Worm (Caenorhabditis elegans) whole organism, L1 larva: ENCODE results near the gene dcn-1.

Experiments used
- C16A3.4 ChIP-seq: fragments of 150-350 bp; optimal IDR thresholded peaks from 2 replicates; lab custom pipeline; 2014; ENCODE audit warnings: missing biosample characterization, missing genetic modification characterization
- F16B12.6 ChIP-seq: fragments of 150-350 bp; optimal IDR thresholded peaks from 2 replicates; lab custom pipeline; 2014; ENCODE audit warnings: missing biosample characterization, missing genetic modification characterization
- blmp-1 ChIP-seq: fragments of 150-350 bp; optimal IDR thresholded peaks from 2 replicates; lab custom pipeline; 2014; ENCODE audit warnings: missing biosample characterization, missing genetic modification characterization
- ceh-82 ChIP-seq, 3 experiments: fragments of 150-350 bp in 1 of 3; sonication (generic microtip) in 2 of 3; optimal IDR thresholded peaks; 2 replicates each; lab custom pipeline; 2014 to 2017; ENCODE audit warnings: missing biosample characterization in 3 of 3, missing genetic modification characterization in 3 of 3
- ceh-90 ChIP-seq: sonication (generic microtip); optimal IDR thresholded peaks from 2 replicates; lab custom pipeline; 2016; ENCODE audit warnings: missing genetic modification characterization, missing compliant biosample characterization
- dpl-1 ChIP-seq, 3 experiments: fragments of 150-350 bp in 2 of 3; sonication (generic microtip) in 1 of 3; optimal IDR thresholded peaks; 2 replicates each; lab custom pipeline; 2014 to 2017; ENCODE audit warnings: missing biosample characterization in 3 of 3, missing genetic modification characterization in 3 of 3, missing genetic modification reagents in 3 of 3
- efl-1 ChIP-seq, 4 experiments: fragments of 150-350 bp; optimal IDR thresholded peaks in 3 of 4; peaks in 1 of 4; 1 replicate in 1 of 4; 2 replicates in 3 of 4; lab custom pipeline; 2014; ENCODE audit warnings: missing biosample characterization in 2 of 4, missing genetic modification characterization in 2 of 4, missing genetic modification reagents in 2 of 4
- elt-2 ChIP-seq: sonication (generic microtip); optimal IDR thresholded peaks from 2 replicates; lab custom pipeline; 2016; ENCODE audit warnings: missing genetic modification characterization, mild to moderate bottlenecking, inconsistent platforms, missing compliant biosample characterization, missing genetic modification reagents
- elt-3 ChIP-seq, 6 experiments: fragments of 150-350 bp in 1 of 6; sonication (generic microtip); optimal IDR thresholded peaks; 2 replicates each; lab custom pipeline; 2017 to 2018; ENCODE audit warnings: missing biosample characterization in 6 of 6, missing genetic modification characterization in 6 of 6, inconsistent platforms in 1 of 6
- ets-5 ChIP-seq: fragments of 200-800 bp; sonication (Bioruptor generic); IDR thresholded peaks from 2 replicates; pipeline ENCODE4 v1.3.6; 2022; ENCODE audit warnings: missing genetic modification characterization, missing compliant biosample characterization
- fkh-10 ChIP-seq: sonication (generic microtip); optimal IDR thresholded peaks from 2 replicates; lab custom pipeline; 2017; ENCODE audit warnings: missing biosample characterization, missing genetic modification reagents, missing genetic modification characterization
- fkh-8 ChIP-seq: sonication (generic microtip); optimal IDR thresholded peaks from 2 replicates; lab custom pipeline; 2016; ENCODE audit warnings: mild to moderate bottlenecking, missing genetic modification characterization, missing compliant biosample characterization
- hlh-17 ChIP-seq: fragments of 200-800 bp; sonication (Bioruptor generic); optimal IDR thresholded peaks from 2 replicates; lab custom pipeline; 2018; ENCODE audit warnings: missing genetic modification characterization, mild to moderate bottlenecking, missing compliant biosample characterization, moderate library complexity, borderline replicate concordance
- hlh-4 ChIP-seq: sonication (generic microtip); optimal IDR thresholded peaks from 2 replicates; lab custom pipeline; 2016; ENCODE audit warnings: mild to moderate bottlenecking, missing genetic modification characterization, missing compliant biosample characterization
- lin-13 ChIP-seq: fragments of 150-350 bp; optimal IDR thresholded peaks from 2 replicates; lab custom pipeline; 2014; ENCODE audit warnings: missing biosample characterization, missing genetic modification reagents, missing genetic modification characterization
- lin-14 ChIP-seq: fragments of 200-800 bp; sonication (Bioruptor generic); optimal IDR thresholded peaks from 2 replicates; lab custom pipeline; 2018; ENCODE audit warnings: mild to moderate bottlenecking, missing genetic modification characterization, moderate library complexity, missing compliant biosample characterization
- lin-15B ChIP-seq: fragments of 150-350 bp; sonication (generic microtip); optimal IDR thresholded peaks from 3 replicates; lab custom pipeline; 2014; ENCODE audit warnings: missing biosample characterization, missing genetic modification characterization
- lin-35 ChIP-seq, 2 experiments: fragments of 150-350 bp; optimal IDR thresholded peaks; 2 replicates each; lab custom pipeline; 2014; ENCODE audit warnings: missing biosample characterization in 2 of 2, missing genetic modification characterization in 2 of 2, missing genetic modification reagents in 2 of 2
- lsy-2 ChIP-seq, 2 experiments: fragments of 150-350 bp; optimal IDR thresholded peaks; 2 replicates each; lab custom pipeline; 2014; ENCODE audit warnings: missing biosample characterization in 2 of 2, missing genetic modification characterization in 2 of 2
- mdl-1 ChIP-seq, 2 experiments: fragments of 150-350 bp; optimal IDR thresholded peaks; 2 replicates each; lab custom pipeline; 2014 to 2017; ENCODE audit warnings: missing biosample characterization in 2 of 2, missing genetic modification characterization in 2 of 2, inconsistent platforms in 1 of 2
- mep-1 ChIP-seq: fragments of 150-350 bp; optimal IDR thresholded peaks from 2 replicates; lab custom pipeline; 2014; ENCODE audit warnings: missing biosample characterization, missing genetic modification characterization
- nhr-11 ChIP-seq: fragments of 150-350 bp; optimal IDR thresholded peaks from 2 replicates; lab custom pipeline; 2014; ENCODE audit warnings: missing biosample characterization, missing genetic modification characterization
- nhr-19 ChIP-seq: fragments of 200-800 bp; sonication (Bioruptor generic); conservative IDR thresholded peaks from 2 replicates; pipeline ENCODE4 v1.3.6; 2022; ENCODE audit warnings: missing genetic modification characterization, missing compliant biosample characterization
- nhr-20 ChIP-seq: sonication (generic microtip); optimal IDR thresholded peaks from 2 replicates; lab custom pipeline; 2016; ENCODE audit warnings: mild to moderate bottlenecking, missing genetic modification characterization, missing compliant biosample characterization
- nhr-71 ChIP-seq: sonication (generic microtip); optimal IDR thresholded peaks from 2 replicates; lab custom pipeline; 2016; ENCODE audit warnings: mild to moderate bottlenecking, missing genetic modification characterization, moderate library complexity, missing compliant biosample characterization
- nhr-77 ChIP-seq: fragments of 150-350 bp; optimal IDR thresholded peaks from 2 replicates; lab custom pipeline; 2014; ENCODE audit warnings: missing biosample characterization, missing genetic modification characterization
- nhr-85 ChIP-seq: sonication (generic microtip); peaks from one replicate; lab custom pipeline; 2016; ENCODE audit warnings: missing genetic modification characterization, inconsistent platforms, missing compliant biosample characterization
- nhr-90 ChIP-seq: sonication (generic microtip); optimal IDR thresholded peaks from 2 replicates; lab custom pipeline; 2016; ENCODE audit warnings: mild to moderate bottlenecking, missing genetic modification characterization, missing compliant biosample characterization; ENCODE audit not compliant: poor library complexity
- pqm-1 ChIP-seq: sonication (generic microtip); optimal IDR thresholded peaks from 3 replicates; lab custom pipeline; 2017; ENCODE audit warnings: missing biosample characterization, missing genetic modification characterization
- skn-1 ChIP-seq: fragments of 150-350 bp; optimal IDR thresholded peaks from 2 replicates; lab custom pipeline; 2014; ENCODE audit warnings: missing biosample characterization, missing genetic modification characterization
- snu-23 ChIP-seq: sonication (generic microtip); optimal IDR thresholded peaks from 2 replicates; lab custom pipeline; 2016; ENCODE audit warnings: missing genetic modification characterization, missing compliant biosample characterization
- sptf-1 ChIP-seq: fragments of 150-350 bp; optimal IDR thresholded peaks from 2 replicates; lab custom pipeline; 2014; ENCODE audit warnings: missing biosample characterization, missing genetic modification characterization
- swsn-7 ChIP-seq: sonication (generic microtip); optimal IDR thresholded peaks from 2 replicates; lab custom pipeline; 2016; ENCODE audit warnings: missing genetic modification characterization, missing compliant biosample characterization
- unc-130 ChIP-seq: fragments of 150-350 bp; optimal IDR thresholded peaks from 2 replicates; lab custom pipeline; 2017; ENCODE audit warnings: missing biosample characterization, missing genetic modification characterization, inconsistent platforms
- unc-62 ChIP-seq: fragments of 150-350 bp; optimal IDR thresholded peaks from 2 replicates; lab custom pipeline; 2014; ENCODE audit warnings: missing biosample characterization, missing genetic modification reagents, missing genetic modification characterization
- vab-15 ChIP-seq: sonication (generic microtip); optimal IDR thresholded peaks from 2 replicates; lab custom pipeline; 2017; ENCODE audit warnings: missing genotype, mild to moderate bottlenecking, missing genetic modification characterization, missing compliant biosample characterization
- xbp-1 ChIP-seq: sonication (generic microtip); optimal IDR thresholded peaks from 2 replicates; lab custom pipeline; 2016; ENCODE audit warnings: missing genetic modification characterization, missing compliant biosample characterization
- ztf-11 ChIP-seq, 2 experiments: sonication (generic microtip); optimal IDR thresholded peaks; 2 replicates each; lab custom pipeline; 2016 to 2017; ENCODE audit warnings: missing genetic modification characterization in 2 of 2, missing biosample characterization in 1 of 2, missing compliant biosample characterization in 1 of 2

The dcn-1 gene

ce11 chrIII:4289952-4290351 lies 23.8 kb upstream of the dcn-1 start:
- no peak for TF ChIP-seq unc-62 (GFP tag; lab: Kevin White, UChicago)
- no peak for TF ChIP-seq lin-13 (GFP tag; lab: Kevin White, UChicago)
- TF ChIP-seq vab-15 (tag; lab: Kevin White, UChicago) = no peak
- TF ChIP-seq efl-1 (optimal IDR thresholded peaks at IDR 0.05; lab: Kevin White, UChicago) = no peak
- TF ChIP-seq efl-1 (GFP tag; optimal IDR thresholded peaks at IDR 0.05 in 1 of 2; lab: Kevin White, UChicago) = peak in 1 of 2 experiments; percentile 30
- no peak for TF ChIP-seq lin-14 (GFP tag; lab: Kevin White, UChicago)
- no peak for TF ChIP-seq pqm-1 (tag; lab: Kevin White, UChicago)
- TF ChIP-seq, all 84 proteins: peak for 1

ce11 chrIII:4291216-4291691 lies 22.5 kb upstream of the dcn-1 start, which contains the start of gene mcm-5:
mcm-5 (minus strand) TSS chrIII:4291266.
- TF ChIP-seq skn-1 (tag; lab: Kevin White, UChicago) (peak; percentile 49), xbp-1 (tag; lab: Kevin White, UChicago) (peak; percentile 42), efl-1 (optimal IDR thresholded peaks at IDR 0.05; lab: Kevin White, UChicago) (peak; percentile 73 to 81), efl-1 (GFP tag; optimal IDR thresholded peaks at IDR 0.05 in 1 of 2; lab: Kevin White, UChicago) (peak; percentile 88 to 98), swsn-7 (tag; lab: Kevin White, UChicago) (peak; percentile 34), ztf-11 (tag; optimal IDR thresholded peaks at IDR 0.05; lab: Kevin White, UChicago) (no peak), lsy-2 (tag; optimal IDR thresholded peaks at IDR 0.05; lab: Kevin White, UChicago) (peak; percentile 54 to 75), lin-35 (GFP tag; optimal IDR thresholded peaks at IDR 0.05; lab: Kevin White, UChicago) (peak; percentile 82 to 89), nhr-11 (tag; lab: Kevin White, UChicago) (no peak), dpl-1 (GFP tag; optimal IDR thresholded peaks at IDR 0.05; lab: Kevin White, UChicago) (peak; percentile 84 to 91 (median 86)), nhr-20 (tag; lab: Kevin White, UChicago) (peak; percentile 34), F16B12.6 (peak; percentile 86), vab-15 (tag; lab: Kevin White, UChicago) (no peak), snu-23 (GFP tag; lab: Kevin White, UChicago) (peak; percentile 65), ceh-90 (tag; lab: Kevin White, UChicago) (no peak), ets-5 (GFP tag; lab: Robert Waterston, UW) (no peak), nhr-19 (0 out of 2 replicates have a peak, but pooled peaks have one; percentile 16), mep-1 (peak; percentile 66), hlh-17 (GFP tag; lab: Kevin White, UChicago) (no peak), ceh-82 (tag; optimal IDR thresholded peaks at IDR 0.05; lab: Kevin White, UChicago) (peak in 1 of 3 experiments; percentile 9), sptf-1 (no peak), lin-15B (tag; lab: Kevin White, UChicago) (peak; percentile 3), fkh-8 (tag; lab: Kevin White, UChicago) (no peak), nhr-71 (tag; lab: Kevin White, UChicago) (peak; percentile 46), C16A3.4 (tag; lab: Kevin White, UChicago) (peak; percentile 36), nhr-77 (tag; lab: Kevin White, UChicago) (no peak), hlh-4 (tag; lab: Kevin White, UChicago) (no peak), elt-3 (tag; optimal IDR thresholded peaks at IDR 0.05; lab: Kevin White, UChicago) (peak in 1 of 6 experiments; percentile 48), unc-130 (tag; lab: Kevin White, UChicago) (peak; percentile 77), nhr-90 (peak; percentile 28), blmp-1 (peak; percentile 52), nhr-85 (tag; lab: Kevin White, UChicago) (peak; percentile 65)

DNA sequence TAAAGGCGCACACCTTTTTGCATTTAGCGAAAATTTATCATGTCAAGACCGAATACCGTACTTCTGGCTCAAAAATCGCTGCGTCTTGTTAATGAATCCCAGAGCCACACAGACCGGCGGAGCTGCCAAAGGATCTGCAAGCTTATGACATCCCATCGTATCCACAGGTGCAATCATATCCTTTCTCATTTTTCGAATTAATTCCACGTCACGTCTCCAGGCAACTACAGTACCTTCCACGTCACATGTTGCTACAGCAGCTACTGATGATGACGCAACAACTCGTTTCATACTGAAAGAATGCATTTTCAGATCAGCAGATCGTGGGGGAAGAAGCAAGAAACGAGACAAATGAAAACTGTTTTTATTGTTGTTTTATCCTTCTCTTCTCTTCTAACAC lies 20.6 kb upstream of the dcn-1 start, which contains the start of gene R10E4.6:
R10E4.6 (plus strand) TSS at position 301 of the 400 bp plus-strand sequence.
- TF ChIP-seq nhr-90 (no peak), fkh-10 (GFP tag; lab: Kevin White, UChicago) (no peak), elt-3 (tag; optimal IDR thresholded peaks at IDR 0.05; lab: Kevin White, UChicago) (no peak), sptf-1 (no peak), C16A3.4 (tag; lab: Kevin White, UChicago) (no peak), nhr-20 (tag; lab: Kevin White, UChicago) (no peak), elt-2 (tag; lab: Kevin White, UChicago) (no peak), mdl-1 (tag; optimal IDR thresholded peaks at IDR 0.05; lab: Kevin White, UChicago) (no peak), lin-15B (tag; lab: Kevin White, UChicago) (no peak)
